Worm (Caenorhabditis elegans) whole organism, L4/young adult: ENCODE data around the gene nhr-122.
"Not testable (repeated sequence)": the region's sequence is repeated elsewhere in the genome, so short reads cannot be mapped to it uniquely, and the experiment has no call there.

Source experiments
- W03F9.2 ChIP-seq: fragments of 150-350 bp; optimal IDR thresholded peaks from 2 replicates; lab custom pipeline; 2014; ENCODE audit warnings: missing biosample characterization, missing genetic modification characterization
- dao-5 ChIP-seq: sonication (generic microtip); optimal IDR thresholded peaks from 2 replicates; lab custom pipeline; 2016; ENCODE audit warnings: missing genotype, missing genetic modification characterization, moderate library complexity, missing compliant biosample characterization
- him-1 ChIP-seq: sonication (generic microtip); optimal IDR thresholded peaks from 2 replicates; lab custom pipeline; 2016; ENCODE audit warnings: missing genotype, missing genetic modification reagents, missing genetic modification characterization, missing compliant biosample characterization

nhr-122 gene

ce11 chrIV:1613592-1613991 lies at the start of gene nhr-122:
Gene nhr-122 (plus strand): TSS chrIV:1613892.
- TF ChIP-seq W03F9.2 (no peak), dao-5 (tag; lab: Kevin White, UChicago) (no peak), him-1 (tag; lab: Kevin White, UChicago) (no peak)

DNA sequence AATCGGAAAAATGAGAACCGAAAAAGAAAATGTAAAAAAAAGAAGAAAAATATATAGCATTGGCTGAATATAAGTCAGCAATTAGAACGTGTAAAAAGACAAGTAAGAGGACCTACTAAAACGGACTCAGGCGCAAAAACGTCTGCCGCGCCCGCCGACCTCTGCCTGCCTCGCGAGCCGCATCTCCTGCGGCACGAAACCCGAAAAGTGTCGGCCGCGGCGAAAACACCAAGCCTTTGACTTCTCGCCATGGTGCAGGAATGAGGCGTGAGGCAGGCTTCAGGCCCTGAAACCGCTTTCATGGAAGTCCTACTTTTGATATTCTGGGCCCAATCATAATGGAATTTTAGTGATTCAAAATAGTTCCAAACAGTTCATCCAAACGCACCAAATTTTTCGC lies 48.0 kb upstream of the nhr-122 start:
- no peak for TF ChIP-seq him-1 (tag; lab: Kevin White, UChicago)
- TF ChIP-seq W03F9.2, result no peak
- no peak for TF ChIP-seq dao-5 (tag; lab: Kevin White, UChicago)

DNA sequence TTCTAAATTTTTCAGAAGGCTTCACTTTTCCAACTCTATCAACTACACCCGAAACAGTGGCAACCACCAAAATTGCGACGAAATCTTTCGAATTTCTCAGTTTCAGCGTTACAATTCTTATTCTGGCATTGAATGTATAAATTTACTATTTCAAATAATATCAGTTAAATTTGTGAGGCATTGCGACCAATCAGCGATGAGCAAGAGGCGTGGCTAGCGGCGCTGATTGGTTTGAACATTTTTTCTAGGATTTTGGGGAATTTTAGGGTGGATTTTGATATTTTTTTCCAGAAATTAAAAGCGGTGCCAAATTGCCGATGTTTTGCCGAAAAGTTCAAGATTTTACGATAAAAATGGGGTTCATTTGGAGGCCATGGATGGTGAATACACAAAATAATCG lies 46.1 kb upstream of the nhr-122 start:
- TF ChIP-seq W03F9.2, result no peak
- TF ChIP-seq him-1 (tag; lab: Kevin White, UChicago), result no peak
- no peak for TF ChIP-seq dao-5 (tag; lab: Kevin White, UChicago)

- TF ChIP-seq dao-5 (tag; lab: Kevin White, UChicago), result no peak
- no peak for TF ChIP-seq W03F9.2
- TF ChIP-seq him-1 (tag; lab: Kevin White, UChicago), result no peak
These were observed 37.0 kb upstream of the nhr-122 start, which contains the start of gene Y41D4B.14 for ce11 chrIV:1576731-1577130. Gene Y41D4B.14 (plus strand): TSS chrIV:1577031.

DNA sequence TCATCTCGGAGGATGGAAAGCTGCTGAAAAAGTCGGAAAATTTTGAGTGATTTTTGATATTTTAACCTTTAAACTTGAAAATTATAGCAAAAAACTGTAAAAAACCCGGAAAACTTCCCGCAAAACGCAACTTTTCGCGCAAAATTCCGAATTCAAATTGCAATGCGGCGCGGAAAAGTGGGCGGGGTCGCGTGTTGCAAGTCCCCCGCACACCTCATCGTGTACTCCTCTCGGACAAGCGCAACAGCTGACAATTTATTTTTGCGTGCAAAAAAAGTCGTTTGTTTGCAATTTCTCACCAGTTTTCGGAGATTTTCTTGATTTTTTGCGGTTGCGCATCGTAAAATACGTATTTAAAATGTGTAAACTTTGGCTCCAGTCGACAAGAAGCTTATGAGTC lies 17.9 kb upstream of the nhr-122 start, which contains the start of gene npp-8:
TSS of gene npp-8 (minus strand) at position 23 of the 400 bp plus-strand sequence.
- TF ChIP-seq him-1 (tag; lab: Kevin White, UChicago) (no peak), W03F9.2 (peak; percentile 88)

DNA sequence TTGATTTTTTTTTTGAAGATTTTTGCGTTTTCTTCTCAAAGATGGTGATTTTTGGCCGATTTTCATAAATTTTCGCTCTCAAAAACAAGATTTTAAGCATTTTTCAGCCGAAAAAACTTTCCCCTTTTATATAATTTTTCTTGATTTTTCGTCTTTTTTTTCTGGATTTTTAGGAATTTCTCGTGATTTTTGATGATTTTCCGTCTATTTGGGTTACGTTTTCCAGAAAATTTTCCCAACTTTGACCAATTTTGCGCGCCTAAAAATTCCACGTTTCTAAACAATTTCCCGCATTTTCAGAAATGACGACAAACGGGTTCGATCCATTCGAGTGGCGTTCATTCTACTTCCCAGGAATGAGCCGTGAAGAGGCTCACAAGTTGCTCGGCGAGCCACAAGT lies 16.7 kb upstream of the nhr-122 start, which contains the start of gene ced-2:
TSS of gene ced-2 (plus strand) at position 301 of the 400 bp plus-strand sequence.
- TF ChIP-seq W03F9.2 (no peak), him-1 (tag; lab: Kevin White, UChicago) (no peak), dao-5 (tag; lab: Kevin White, UChicago) (no peak)

DNA sequence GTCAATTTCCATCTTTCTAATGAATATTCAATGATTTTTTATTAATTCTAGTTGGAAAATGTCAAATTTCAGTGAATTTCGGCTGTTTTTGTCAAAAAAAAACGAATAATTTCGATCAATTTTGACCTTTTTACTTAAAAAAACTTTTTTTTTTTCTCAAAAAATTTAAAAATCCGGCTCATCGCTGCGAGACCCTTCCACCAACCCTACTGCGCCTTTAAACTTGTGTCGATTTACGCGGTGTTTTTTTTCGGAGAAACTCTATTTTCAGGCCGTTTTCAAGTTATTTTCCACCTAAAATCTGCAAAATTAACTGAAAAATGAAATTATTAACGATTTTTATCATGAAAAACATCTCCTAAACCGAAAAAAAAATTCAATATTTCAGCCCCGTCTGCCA lies 12.9 kb upstream of the nhr-122 start:
- no peak for TF ChIP-seq W03F9.2
- TF ChIP-seq him-1 (tag; lab: Kevin White, UChicago), result no peak
- no peak for TF ChIP-seq dao-5 (tag; lab: Kevin White, UChicago)

- TF ChIP-seq W03F9.2 (no peak), him-1 (tag; lab: Kevin White, UChicago) (no peak), dao-5 (tag; lab: Kevin White, UChicago) (no peak)
These were observed 12.3 kb upstream of the nhr-122 start, which contains the start of gene set-23 for ce11 chrIV:1601357-1601756. Gene set-23 (plus strand): TSS chrIV:1601657.

DNA sequence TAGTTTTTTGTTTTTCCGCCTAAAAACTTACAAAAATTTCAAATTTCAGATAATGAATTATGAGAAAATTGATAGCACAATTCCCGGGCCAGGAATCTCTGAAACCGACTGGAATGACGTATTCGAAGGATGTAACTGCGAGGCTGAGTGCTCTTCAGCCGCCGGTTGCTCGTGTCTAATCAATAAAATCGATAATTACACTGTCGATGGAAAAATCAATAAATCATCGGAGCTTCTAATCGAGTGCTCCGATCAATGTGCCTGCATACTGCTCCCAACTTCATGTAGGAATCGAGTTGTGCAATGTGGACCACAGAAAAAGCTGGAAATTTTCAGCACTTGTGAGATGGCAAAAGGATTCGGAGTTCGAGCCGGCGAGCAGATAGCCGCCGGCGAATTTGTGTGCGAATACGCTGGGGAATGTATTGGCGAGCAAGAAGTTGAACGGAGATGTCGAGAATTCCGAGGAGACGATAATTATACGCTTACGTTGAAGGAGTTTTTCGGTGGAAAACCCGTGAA lies 10.7 kb upstream of the nhr-122 start:
- TF ChIP-seq him-1 (tag; lab: Kevin White, UChicago) (no peak), W03F9.2 (no peak), dao-5 (tag; lab: Kevin White, UChicago) (no peak)

DNA sequence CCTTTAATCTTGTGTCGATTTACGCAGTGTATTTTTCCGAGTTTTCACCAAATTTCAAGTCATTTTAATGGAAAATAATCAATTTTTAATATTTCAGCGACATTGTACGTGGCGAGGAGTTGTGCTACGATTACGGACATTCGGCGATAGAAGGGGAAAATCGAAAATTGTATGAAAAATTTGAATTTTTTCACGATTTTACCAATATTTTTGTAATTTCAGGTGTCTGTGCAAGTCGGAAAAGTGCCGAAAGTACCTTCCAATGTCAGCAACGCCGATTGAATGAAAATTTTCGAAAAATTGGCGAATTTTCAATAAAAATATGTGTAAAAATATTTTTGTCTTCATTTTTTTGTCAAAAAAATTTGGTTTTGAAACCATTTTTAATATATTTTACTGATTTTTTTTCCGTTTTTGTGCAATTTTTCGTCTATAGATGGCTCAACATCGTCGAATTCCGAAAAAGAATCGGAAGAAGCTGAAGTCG lies 8.4 kb upstream of the nhr-122 start, which contains the start of gene Y41D4B.11:
TSS of gene Y41D4B.11 (plus strand) at position 437 of the 487 bp plus-strand sequence.
- TF ChIP-seq him-1 (tag; lab: Kevin White, UChicago), result no peak
- no peak for TF ChIP-seq W03F9.2
- no peak for TF ChIP-seq dao-5 (tag; lab: Kevin White, UChicago)

- not testable (repeated sequence) for TF ChIP-seq W03F9.2; dao-5 (tag; lab: Kevin White, UChicago); him-1 (tag; lab: Kevin White, UChicago)
These were observed 3.7 kb upstream of the nhr-122 start, which contains the start of gene dsl-3 for ce11 chrIV:1609973-1610372. Gene dsl-3 (plus strand): TSS chrIV:1610273.

DNA sequence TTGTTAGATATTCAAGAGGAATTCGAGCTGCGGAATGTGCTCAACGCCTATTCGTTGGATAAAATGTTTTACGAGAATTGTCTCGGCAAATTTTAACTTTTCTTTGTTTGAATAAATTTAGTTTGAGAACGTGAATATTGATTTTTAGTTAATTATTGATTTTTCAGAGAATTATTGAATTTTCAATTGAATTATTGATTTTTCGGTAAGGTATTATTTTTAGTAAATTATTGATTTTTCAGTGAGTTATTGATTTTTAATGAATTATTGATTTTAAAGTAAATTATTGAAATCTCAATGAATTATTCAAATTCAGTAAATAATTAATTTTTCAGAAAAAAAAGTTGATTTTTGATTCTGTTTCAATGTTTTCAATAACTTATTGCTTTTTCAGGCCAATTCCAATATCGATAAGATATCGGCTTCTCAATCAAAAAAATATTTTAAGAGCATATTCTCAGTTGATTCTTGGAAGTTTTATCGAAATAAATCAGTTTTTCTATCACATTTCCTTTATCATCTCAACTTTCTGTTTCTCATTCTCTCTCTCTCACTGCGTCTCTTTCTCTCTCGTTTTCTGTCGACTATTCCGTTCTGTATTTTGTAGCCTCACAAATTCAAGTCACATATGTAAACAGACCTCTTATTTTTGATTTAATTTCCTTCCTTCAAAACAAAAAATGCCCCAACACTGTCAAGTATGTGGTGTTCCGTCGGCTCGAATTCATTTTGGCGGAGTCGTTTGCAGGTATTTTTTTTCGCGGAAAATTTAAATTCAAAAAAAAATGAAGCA lies 6.0 kb downstream of the nhr-122 start, which contains the start of gene nhr-92:
TSS of gene nhr-92 (plus strand) at position 576 of the 793 bp plus-strand sequence.
- TF ChIP-seq dao-5 (tag; lab: Kevin White, UChicago), result no peak
- no peak for TF ChIP-seq W03F9.2
- no peak for TF ChIP-seq him-1 (tag; lab: Kevin White, UChicago)

- TF ChIP-seq him-1 (tag; lab: Kevin White, UChicago), result no peak
- no peak for TF ChIP-seq W03F9.2
- TF ChIP-seq dao-5 (tag; lab: Kevin White, UChicago), result no peak
These were observed 10.0 kb downstream of the nhr-122 start, which contains the start of gene nhr-87 for ce11 chrIV:1623712-1624111. Gene nhr-87 (plus strand): TSS chrIV:1624029.

DNA sequence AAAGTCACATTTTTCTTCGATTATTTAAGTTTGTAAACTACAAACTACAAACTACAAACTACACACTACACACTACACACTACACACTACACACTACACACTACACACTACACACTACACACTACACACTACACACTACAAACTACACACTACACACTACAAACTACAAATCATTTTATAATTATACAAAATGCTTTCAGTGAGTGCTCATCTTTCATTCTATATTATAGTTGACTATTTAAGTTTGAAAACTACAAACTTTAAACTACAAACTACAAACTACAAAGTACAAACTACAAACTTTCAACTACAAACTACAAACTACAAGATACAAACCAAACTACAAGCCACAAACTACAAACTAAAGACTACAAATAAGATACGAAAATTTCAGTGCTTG lies 10.8 kb downstream of the nhr-122 start:
- no peak for TF ChIP-seq him-1 (tag; lab: Kevin White, UChicago)
- no peak for TF ChIP-seq W03F9.2
- no peak for TF ChIP-seq dao-5 (tag; lab: Kevin White, UChicago)
